Worm (Caenorhabditis elegans) whole organism, L4/young adult: ENCODE measurements around the gene lron-4.

Experiments used
- W03F9.2 ChIP-seq: fragments of 150-350 bp; optimal IDR thresholded peaks from 2 replicates; lab custom pipeline; 2014; ENCODE audit warnings: missing biosample characterization, missing genetic modification characterization
- dao-5 ChIP-seq: sonication (generic microtip); optimal IDR thresholded peaks from 2 replicates; lab custom pipeline; 2016; ENCODE audit warnings: missing genotype, missing genetic modification characterization, moderate library complexity, missing compliant biosample characterization
- him-1 ChIP-seq: sonication (generic microtip); optimal IDR thresholded peaks from 2 replicates; lab custom pipeline; 2016; ENCODE audit warnings: missing genotype, missing genetic modification reagents, missing genetic modification characterization, missing compliant biosample characterization

The lron-4 gene

ce11 chrII:8104998-8105397 is 7.0 kb downstream of the lron-4 start, which contains the start of gene sfxn-5:
sfxn-5 (minus strand) TSS chrII:8105052.
- TF ChIP-seq him-1 (no peak), W03F9.2 (tag; lab: Kevin White, UChicago) (no peak), dao-5 (no peak)

- TF ChIP-seq him-1 = no peak
- no peak for TF ChIP-seq W03F9.2 (tag; lab: Kevin White, UChicago)
- no peak for TF ChIP-seq dao-5
Measured at ce11 chrII:8102041-8102440, 9.9 kb downstream of the lron-4 start, which contains the start of gene sre-2. sre-2 (minus strand) TSS chrII:8102141.

- TF ChIP-seq dao-5 (no peak), him-1 (no peak), W03F9.2 (tag; lab: Kevin White, UChicago) (no peak)
Measured at ce11 chrII:8099212-8099784, 12.7 kb downstream of the lron-4 start.

ce11 chrII:8093914-8094313 is 18.0 kb downstream of the lron-4 start:
- TF ChIP-seq W03F9.2 (tag; lab: Kevin White, UChicago) = no peak
- TF ChIP-seq dao-5 = no peak
- TF ChIP-seq him-1 = no peak

ce11 chrII:8093283-8093682 is 18.7 kb downstream of the lron-4 start:
- TF ChIP-seq him-1 = no peak

ce11 chrII:8092537-8092936 is 19.4 kb downstream of the lron-4 start, which contains the start of gene ltd-1:
ltd-1 (minus strand) TSS chrII:8092754.
- TF ChIP-seq W03F9.2 (tag; lab: Kevin White, UChicago) (no peak), dao-5 (no peak), him-1 (no peak)

ce11 chrII:8091528-8091927 is 20.4 kb downstream of the lron-4 start:
- TF ChIP-seq him-1 = no peak
- TF ChIP-seq W03F9.2 (tag; lab: Kevin White, UChicago) = peak; percentile 41

ce11 chrII:8086803-8087202 is 25.2 kb downstream of the lron-4 start, which contains the start of gene K02C4.3:
K02C4.3 (minus strand) TSS chrII:8086853.
- TF ChIP-seq him-1 (no peak), dao-5 (no peak), W03F9.2 (tag; lab: Kevin White, UChicago) (peak; percentile 72)

ce11 chrII:8078041-8078440 is 33.9 kb downstream of the lron-4 start, which contains the start of gene K02C4.5:
K02C4.5 (plus strand) TSS chrII:8078435.
- TF ChIP-seq dao-5 (no peak), W03F9.2 (tag; lab: Kevin White, UChicago) (no peak), him-1 (no peak)

- TF ChIP-seq W03F9.2 (tag; lab: Kevin White, UChicago) = peak; percentile 46
- peak; percentile 13 for TF ChIP-seq him-1
- peak; percentile 83 for TF ChIP-seq dao-5
Measured at ce11 chrII:8075324-8075810, 36.6 kb downstream of the lron-4 start, which contains the start of gene K02C4.2. K02C4.2 (plus strand) TSS chrII:8075760.

ce11 chrII:8074058-8074457 is 37.9 kb downstream of the lron-4 start:
- TF ChIP-seq him-1 (no peak), dao-5 (no peak), W03F9.2 (tag; lab: Kevin White, UChicago) (no peak)

ce11 chrII:8073222-8073621 is 38.7 kb downstream of the lron-4 start, which contains the start of gene gpcp-2:
gpcp-2 (minus strand) TSS chrII:8073374.
- TF ChIP-seq W03F9.2 (tag; lab: Kevin White, UChicago) (no peak), dao-5 (no peak), him-1 (no peak)

- TF ChIP-seq him-1 (peak; percentile 31), dao-5 (no peak), W03F9.2 (tag; lab: Kevin White, UChicago) (no peak)
Measured at ce11 chrII:8071801-8072544, 40.0 kb downstream of the lron-4 start.

ce11 chrII:8071012-8071625 is 40.8 kb downstream of the lron-4 start:
- TF ChIP-seq dao-5 (no peak), him-1 (no peak), W03F9.2 (tag; lab: Kevin White, UChicago) (no peak)

- TF ChIP-seq him-1 (no peak), W03F9.2 (tag; lab: Kevin White, UChicago) (no peak), dao-5 (no peak)
Measured at ce11 chrII:8065985-8066384, 46.0 kb downstream of the lron-4 start, which contains the start of gene pdha-1. pdha-1 (plus strand) TSS chrII:8066285.
